Worm (Caenorhabditis elegans): Measurements from ENCODE around the gene B0554.4.
A peak's percentile ranks its signal among the peaks of the same experiment; 100 is the strongest.

Gene B0554.4

ce11 chrV:443193-443592 is 14.2 kb downstream of the B0554.4 start, which contains the start of gene srh-33:
TSS of gene srh-33 (minus strand) at chrV:443293.
- no peak for TF ChIP-seq C38D4.7 (GFP tag; optimal IDR thresholded peaks at IDR 0.05)
- TF ChIP-seq ceh-45 (GFP tag; IDR thresholded peaks at IDR 0.05): no peak
- no peak for TF ChIP-seq fax-1 (tag; optimal IDR thresholded peaks at IDR 0.05)
- no peak for TF ChIP-seq odd-2 (tag; optimal IDR thresholded peaks at IDR 0.05)
- TF ChIP-seq elt-4 (tag; optimal IDR thresholded peaks at IDR 0.05): no peak
- no peak for TF ChIP-seq unc-86 (tag; optimal IDR thresholded peaks at IDR 0.05)
- TF ChIP-seq ceh-30 (tag; optimal IDR thresholded peaks at IDR 0.05): no peak
- TF ChIP-seq ceh-31 (tag; optimal IDR thresholded peaks at IDR 0.05): no peak
- TF ChIP-seq mec-3 (tag; optimal IDR thresholded peaks at IDR 0.05; ENCODE audit: borderline replicate concordance): no peak
- TF ChIP-seq hlh-15 (tag; optimal IDR thresholded peaks at IDR 0.05): no peak
- TF ChIP-seq ref-2 (tag; optimal IDR thresholded peaks at IDR 0.05): no peak
- no peak for TF ChIP-seq nhr-232 (tag; optimal IDR thresholded peaks at IDR 0.05)
- no peak for TF ChIP-seq eyg-1 (tag; optimal IDR thresholded peaks at IDR 0.05)

ce11 chrV:446574-446973 is 17.6 kb downstream of the B0554.4 start, which contains the start of gene srh-34:
TSS of gene srh-34 (minus strand) at chrV:446674.
- no peak for TF ChIP-seq rnt-1 (tag; optimal IDR thresholded peaks at IDR 0.05)
- no peak for TF ChIP-seq pat-9 (tag; optimal IDR thresholded peaks at IDR 0.05)
- no peak for TF ChIP-seq eyg-1 (tag; optimal IDR thresholded peaks at IDR 0.05)
- TF ChIP-seq hlh-13 (GFP tag; optimal IDR thresholded peaks at IDR 0.05): no peak
- no peak for TF ChIP-seq fax-1 (tag; optimal IDR thresholded peaks at IDR 0.05)
- TF ChIP-seq ceh-48 (tag; optimal IDR thresholded peaks at IDR 0.05): no peak
- TF ChIP-seq syd-9 (tag; optimal IDR thresholded peaks at IDR 0.05): no peak
- no peak for TF ChIP-seq K09A11.1 (tag; optimal IDR thresholded peaks at IDR 0.05; ENCODE audit: insufficient read depth)

DNA sequence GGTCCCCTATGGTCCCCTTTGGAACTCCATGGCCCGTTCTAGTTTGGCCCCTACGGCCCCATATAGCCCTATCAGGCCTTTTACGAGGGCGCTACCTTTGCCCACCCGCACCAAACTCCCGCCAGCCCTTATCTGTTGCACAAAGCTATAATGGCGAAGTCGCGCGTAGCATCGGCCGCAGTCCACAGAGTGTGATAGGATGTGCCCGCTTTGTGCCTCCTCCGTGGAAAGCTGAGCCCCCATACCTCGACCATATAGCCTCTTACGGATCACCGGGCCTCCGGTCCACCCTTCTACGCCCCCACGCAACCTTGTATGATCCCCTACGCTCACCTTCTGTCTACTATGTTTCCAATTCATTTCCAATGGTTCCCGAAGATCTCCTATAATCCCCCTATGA is 18.0 kb downstream of the B0554.4 start:
- TF ChIP-seq unc-86 (tag; optimal IDR thresholded peaks at IDR 0.05) (no peak), ceh-34 (tag; optimal IDR thresholded peaks at IDR 0.05) (no peak), pha-2 (tag; optimal IDR thresholded peaks at IDR 0.05) (no peak), hlh-6 (tag; optimal IDR thresholded peaks at IDR 0.05) (peak; percentile 18), dmd-4 (tag; optimal IDR thresholded peaks at IDR 0.05; ENCODE audit: borderline replicate concordance) (peak; percentile 6), sdc-2 (tag; optimal IDR thresholded peaks at IDR 0.05) (peak; percentile 20), ztf-16 (tag; optimal IDR thresholded peaks at IDR 0.05) (no peak), ets-4 (tag; optimal IDR thresholded peaks at IDR 0.05) (no peak), gmeb-2 (tag; optimal IDR thresholded peaks at IDR 0.05) (no peak), ceh-2 (tag; optimal IDR thresholded peaks at IDR 0.05) (no peak), tbx-7 (tag; optimal IDR thresholded peaks at IDR 0.05) (no peak), Y22D7AL.16 (tag; optimal IDR thresholded peaks at IDR 0.05) (no peak)

DNA sequence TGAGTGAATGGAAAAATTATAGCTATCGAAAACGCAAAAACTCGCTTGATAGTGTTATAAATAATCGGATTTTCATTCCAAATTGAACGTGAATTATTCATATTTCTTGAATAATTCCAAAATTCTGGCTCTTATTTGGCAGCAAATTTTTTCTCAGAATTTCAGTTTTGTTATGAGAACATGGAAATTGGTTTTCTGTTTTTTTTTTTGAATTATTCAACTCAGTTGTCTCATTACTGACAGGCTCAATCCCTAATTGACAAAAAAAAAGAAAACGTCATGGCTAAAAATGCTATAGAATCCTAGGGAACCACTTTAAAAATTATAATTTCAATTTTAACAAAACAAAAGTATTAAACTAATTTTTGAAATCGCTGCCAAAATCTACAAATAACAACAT is 20.2 kb downstream of the B0554.4 start, which contains the start of gene srh-35:
srh-35 (minus strand) TSS at position 101 of the 400 bp plus-strand sequence.
- TF ChIP-seq nhr-11 (tag; optimal IDR thresholded peaks at IDR 0.05): no peak
- no peak for TF ChIP-seq pat-9 (tag; optimal IDR thresholded peaks at IDR 0.05)
- TF ChIP-seq ztf-16 (tag; optimal IDR thresholded peaks at IDR 0.05): no peak

ce11 chrV:449685-450084 is 20.7 kb downstream of the B0554.4 start, which contains the start of gene M02H5.8:
TSS of gene M02H5.8 (plus strand) at chrV:449981.
- TF ChIP-seq ceh-34 (tag; optimal IDR thresholded peaks at IDR 0.05) (no peak), gmeb-2 (tag; optimal IDR thresholded peaks at IDR 0.05) (no peak), ceh-48 (tag; optimal IDR thresholded peaks at IDR 0.05) (no peak), pqm-1 (tag; optimal IDR thresholded peaks at IDR 0.05) (no peak), ceh-18 (tag; optimal IDR thresholded peaks at IDR 0.05) (no peak), pag-3 (tag; optimal IDR thresholded peaks at IDR 0.05; ENCODE audit: borderline replicate concordance) (no peak), K02D7.2 (tag; optimal IDR thresholded peaks at IDR 0.05) (no peak), unc-55 (GFP tag; optimal IDR thresholded peaks at IDR 0.05) (no peak), dmd-4 (tag; optimal IDR thresholded peaks at IDR 0.05; ENCODE audit: borderline replicate concordance) (no peak), ceh-19 (GFP tag; optimal IDR thresholded peaks at IDR 0.05) (no peak), lin-11 (tag; optimal IDR thresholded peaks at IDR 0.05) (no peak), hlh-6 (tag; optimal IDR thresholded peaks at IDR 0.05) (no peak), nfya-1 (tag; optimal IDR thresholded peaks at IDR 0.05) (no peak), ceh-30 (tag; optimal IDR thresholded peaks at IDR 0.05) (no peak), ceh-6 (GFP tag; optimal IDR thresholded peaks at IDR 0.05) (no peak)
